Worm (Caenorhabditis elegans) whole organism, midembryonic: ENCODE results near the gene F32D8.11.

Experiments used
- cog-1 ChIP-seq: sonication (generic microtip); optimal IDR thresholded peaks from 2 replicates; lab custom pipeline; 2016; ENCODE audit warnings: missing genetic modification characterization, missing compliant biosample characterization
- flt-1 ChIP-seq: fragments of 200-800 bp; sonication (Bioruptor generic); IDR thresholded peaks from 2 replicates; pipeline ENCODE4 v1.3.6; 2022; ENCODE audit warnings: missing genetic modification characterization, missing compliant biosample characterization

DNA sequence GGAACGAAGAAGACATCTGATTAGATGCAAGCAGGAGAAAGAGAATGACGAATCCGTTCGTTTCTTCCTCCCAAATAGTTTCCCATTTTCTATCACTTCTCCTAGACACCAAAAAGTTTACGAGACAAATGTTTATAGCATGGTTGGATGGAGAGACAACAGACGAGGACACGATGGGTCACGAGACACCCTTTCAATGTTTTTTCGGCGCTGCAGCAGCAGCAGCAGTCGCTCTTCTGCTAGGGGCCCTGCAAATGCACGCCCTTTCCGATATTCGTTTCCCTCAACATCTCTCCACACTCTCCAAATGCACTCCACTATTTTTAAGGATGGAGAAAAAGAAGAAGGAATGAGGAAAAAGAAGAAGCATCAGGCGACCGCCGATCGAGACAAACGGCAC, 30.6 kb downstream of the F32D8.11 start:
- TF ChIP-seq cog-1 (tag; lab: Kevin White, UChicago), result no peak
- peak; percentile 42; the same call in 1 of the 2 replicates for TF ChIP-seq flt-1 (GFP tag; lab: Robert Waterston, UW)
